Fruit fly (Drosophila melanogaster) whole organism, embryonic: ENCODE results near the gene CG43089.

Experiments used
- Awh ChIP-seq: fragments of 200-800 bp; sonication (Bioruptor generic); IDR thresholded peaks from 2 replicates; pipeline ENCODE4, ENCODE4 v1.3.6; 2022; ENCODE audit warnings: missing biosample characterization, missing genetic modification characterization
- Bdp1 ChIP-seq: fragments of 200-800 bp; sonication (Bioruptor generic); optimal IDR thresholded peaks from 3 replicates; lab custom pipeline; 2016; ENCODE audit warnings: missing biosample characterization, missing genetic modification characterization
- Blimp-1 ChIP-seq: fragments of 200-800 bp; sonication (Bioruptor generic); optimal IDR thresholded peaks from 3 replicates; lab custom pipeline; 2018; ENCODE audit warnings: missing biosample characterization, missing genetic modification characterization, mild to moderate bottlenecking, moderate library complexity, missing genetic modification reagents
- CG11093 ChIP-seq: fragments of 200-800 bp; sonication (Bioruptor generic); IDR thresholded peaks from 3 replicates; pipeline ENCODE4 v1.3.6; 2022; ENCODE audit warnings: missing biosample characterization, missing genetic modification characterization
- CG11504 ChIP-seq: fragments of 200-800 bp; sonication (Bioruptor generic); optimal IDR thresholded peaks from 3 replicates; lab custom pipeline; 2019; ENCODE audit warnings: missing biosample characterization, mild to moderate bottlenecking, missing genetic modification characterization, moderate library complexity
- CG14667 ChIP-seq: fragments of 200-800 bp; sonication (Bioruptor generic); IDR thresholded peaks from 2 replicates; pipeline ENCODE4 v1.3.6; 2022; ENCODE audit warnings: missing biosample characterization, missing genetic modification characterization
- CG15011 ChIP-seq: fragments of 200-800 bp; sonication (Bioruptor generic); optimal IDR thresholded peaks from 3 replicates; lab custom pipeline; 2018; ENCODE audit warnings: missing biosample characterization, mild to moderate bottlenecking, missing genetic modification characterization
- CG32767 ChIP-seq: fragments of 200-800 bp; sonication (Bioruptor generic); IDR thresholded peaks from 2 replicates; pipeline ENCODE4 v1.3.6; 2022; ENCODE audit warnings: missing biosample characterization, missing genetic modification characterization
- CG33557 ChIP-seq: fragments of 200-800 bp; sonication (Bioruptor generic); optimal IDR thresholded peaks from 2 replicates; lab custom pipeline; 2019; ENCODE audit warnings: missing biosample characterization, mild to moderate bottlenecking, missing genetic modification characterization, moderate library complexity
- CG4424 ChIP-seq: fragments of 200-800 bp; sonication (Bioruptor generic); optimal IDR thresholded peaks from 3 replicates; lab custom pipeline; 2016; ENCODE audit warnings: missing biosample characterization, missing genetic modification characterization
- CG6689 ChIP-seq: fragments of 200-800 bp; sonication (Bioruptor generic); IDR thresholded peaks from 2 replicates; pipeline ENCODE4 v1.3.6; 2022; ENCODE audit warnings: missing biosample characterization, missing genetic modification characterization
- CG8924 ChIP-seq: fragments of 200-800 bp; optimal IDR thresholded peaks from 3 replicates; lab custom pipeline; 2019; ENCODE audit warnings: missing biosample characterization, mild to moderate bottlenecking, missing genetic modification characterization, moderate library complexity
- CG9727 ChIP-seq: fragments of 200-800 bp; sonication (Bioruptor generic); optimal IDR thresholded peaks from 3 replicates; lab custom pipeline; 2017; ENCODE audit warnings: missing biosample characterization, mild to moderate bottlenecking, missing genetic modification characterization
- Drgx ChIP-seq: fragments of 200-800 bp; sonication (Bioruptor generic); IDR thresholded peaks from 2 replicates; pipeline ENCODE4 v1.3.6; 2022; ENCODE audit warnings: missing biosample characterization, missing genetic modification characterization
- H15 ChIP-seq: fragments of 200-800 bp; sonication (Bioruptor generic); IDR thresholded peaks from 3 replicates; pipeline ENCODE4 v1.3.6; 2022; ENCODE audit warnings: missing biosample characterization, missing genetic modification characterization
- Jarid2 ChIP-seq: fragments of 200-800 bp; sonication (Bioruptor generic); optimal IDR thresholded peaks from 3 replicates; lab custom pipeline; 2017; ENCODE audit warnings: mild to moderate bottlenecking, missing biosample characterization, missing genetic modification reagents, missing genetic modification characterization
- Nf-YC ChIP-seq: fragments of 200-800 bp; optimal IDR thresholded peaks from 3 replicates; lab custom pipeline; 2019; ENCODE audit warnings: missing biosample characterization, mild to moderate bottlenecking, missing genetic modification characterization, moderate library complexity
- Scr ChIP-seq: fragments of 200-800 bp; sonication (Bioruptor generic); IDR thresholded peaks from 2 replicates; pipeline ENCODE4 v1.3.6; 2022; ENCODE audit warnings: missing biosample characterization, missing genetic modification characterization; ENCODE audit not compliant: partially characterized antibody
- Vsx1 ChIP-seq: fragments of 200-800 bp; sonication (Bioruptor generic); optimal IDR thresholded peaks from 2 replicates; lab custom pipeline; 2017; ENCODE audit warnings: missing biosample characterization, mild to moderate bottlenecking, missing genetic modification characterization, missing genetic modification reagents
- Xrp1 ChIP-seq: fragments of 200-800 bp; sonication (Bioruptor generic); IDR thresholded peaks from 2 replicates; pipeline ENCODE4 v1.3.6; 2022; ENCODE audit warnings: missing biosample characterization, missing genetic modification characterization
- abd-A ChIP-seq: fragments of 200-800 bp; sonication (Bioruptor generic); optimal IDR thresholded peaks from 3 replicates; lab custom pipeline; 2019; ENCODE audit warnings: missing biosample characterization, mild to moderate bottlenecking, missing genetic modification characterization, moderate library complexity
- ara ChIP-seq: fragments of 200-800 bp; sonication (Bioruptor generic); IDR thresholded peaks from 2 replicates; pipeline ENCODE4 v1.3.6; 2022; ENCODE audit warnings: missing biosample characterization, missing genetic modification characterization
- az2 ChIP-seq: fragments of 200-800 bp; sonication (Bioruptor generic); optimal IDR thresholded peaks from 3 replicates; lab custom pipeline; 2016; ENCODE audit warnings: missing biosample characterization, missing genetic modification characterization
- chinmo ChIP-seq: fragments of 200-800 bp; sonication (Bioruptor generic); IDR thresholded peaks from 4 replicates; pipeline ENCODE4 v1.3.6; 2022; ENCODE audit warnings: missing biosample characterization, missing genetic modification characterization; ENCODE audit not compliant: partially characterized antibody
- da ChIP-seq: fragments of 200-800 bp; sonication (Bioruptor generic); optimal IDR thresholded peaks from 2 replicates; lab custom pipeline; 2016; ENCODE audit warnings: missing biosample characterization, missing genetic modification characterization
- eve ChIP-seq, 2 experiments: fragments of >200 bp; optimal IDR thresholded peaks; 2 replicates each; lab custom pipeline; 2017; ENCODE audit warnings: missing biosample characterization in 2 of 2, missing genetic modification characterization in 2 of 2
- fd3F ChIP-seq: fragments of 200-800 bp; sonication (Bioruptor generic); optimal IDR thresholded peaks from 2 replicates; lab custom pipeline; 2018; ENCODE audit warnings: missing biosample characterization, mild to moderate bottlenecking, missing genetic modification characterization, moderate library complexity
- gem ChIP-seq: fragments of 200-800 bp; sonication (Bioruptor generic); optimal IDR thresholded peaks from 2 replicates; lab custom pipeline; 2019; ENCODE audit warnings: missing biosample characterization, mild to moderate bottlenecking, missing genetic modification characterization, moderate library complexity
- grn ChIP-seq: fragments of 200-800 bp; sonication (Bioruptor generic); optimal IDR thresholded peaks from 3 replicates; lab custom pipeline; 2017; ENCODE audit warnings: missing biosample characterization, missing genetic modification characterization
- gsb-n ChIP-seq: fragments of 200-800 bp; sonication (Bioruptor generic); optimal IDR thresholded peaks from 3 replicates; lab custom pipeline; 2018; ENCODE audit warnings: missing biosample characterization, mild to moderate bottlenecking, missing genetic modification characterization
- knrl ChIP-seq: fragments of 200-800 bp; sonication (Bioruptor generic); IDR thresholded peaks from 3 replicates; pipeline ENCODE4 v1.3.6; 2022; ENCODE audit warnings: missing biosample characterization, missing genetic modification characterization; ENCODE audit not compliant: partially characterized antibody
- oc ChIP-seq: fragments of 200-800 bp; sonication (Bioruptor generic); optimal IDR thresholded peaks from 2 replicates; lab custom pipeline; 2018; ENCODE audit warnings: missing biosample characterization, mild to moderate bottlenecking, missing genetic modification characterization, moderate library complexity
- prd ChIP-seq, 3 experiments: fragments of >200 bp in 2 of 3; fragments of 200-800 bp in 1 of 3; sonication (Bioruptor generic) in 1 of 3; optimal IDR thresholded peaks in 2 of 3; IDR thresholded peaks in 1 of 3; 2 replicates in 2 of 3; 3 replicates in 1 of 3; pipeline versions ENCODE4 v1.3.6 to Lab custom; 2017 to 2022; ENCODE audit warnings: missing biosample characterization in 1 of 3, missing genetic modification characterization in 1 of 3
- pros ChIP-seq: fragments of 200-800 bp; sonication (Bioruptor generic); optimal IDR thresholded peaks from 3 replicates; lab custom pipeline; 2019; ENCODE audit warnings: missing biosample characterization, mild to moderate bottlenecking, missing genetic modification characterization, moderate library complexity
- run ChIP-seq: fragments of 200-800 bp; sonication (Bioruptor generic); optimal IDR thresholded peaks from 3 replicates; lab custom pipeline; 2018; ENCODE audit warnings: missing biosample characterization, mild to moderate bottlenecking, missing genetic modification characterization
- sd ChIP-seq: fragments of 200-800 bp; sonication (Bioruptor generic); optimal IDR thresholded peaks from 3 replicates; lab custom pipeline; 2018; ENCODE audit warnings: missing biosample characterization, mild to moderate bottlenecking, missing genetic modification characterization, moderate library complexity
- sens ChIP-seq: fragments of 200-800 bp; sonication (Bioruptor generic); peaks from one replicate; lab custom pipeline; 2016; ENCODE audit warnings: missing biosample characterization, missing genetic modification characterization
- sob ChIP-seq: fragments of 200-800 bp; sonication (Bioruptor generic); IDR thresholded peaks from 2 replicates; pipeline ENCODE4 v1.3.6; 2022; ENCODE audit warnings: missing biosample characterization, missing genetic modification characterization
- sqz ChIP-seq: fragments of 200-800 bp; sonication (Bioruptor generic); optimal IDR thresholded peaks from 3 replicates; lab custom pipeline; 2018; ENCODE audit warnings: missing biosample characterization, mild to moderate bottlenecking, missing genetic modification characterization
- tap ChIP-seq: fragments of 200-800 bp; optimal IDR thresholded peaks from 3 replicates; lab custom pipeline; 2019; ENCODE audit warnings: missing biosample characterization, mild to moderate bottlenecking, missing genetic modification characterization, moderate library complexity
- vvl ChIP-seq: fragments of 200-800 bp; sonication (Bioruptor generic); IDR thresholded peaks from 2 replicates; pipeline ENCODE4 v1.3.6; 2022; ENCODE audit warnings: missing biosample characterization, missing genetic modification characterization

CG43089 gene

dm6 chr3L:3706782-3707181, 7.0 kb upstream of the CG43089 start:
- TF ChIP-seq Scr (GFP tag; lab: Robert Waterston, UW) (no peak), CG14667 (no peak), sqz (peak; percentile 45), vvl (GFP tag; lab: Robert Waterston, UW) (peak; percentile 62), Nf-YC (no peak), sd (tag; lab: Kevin White, UChicago) (peak; percentile 54), abd-A (tag; lab: Kevin White, UChicago) (peak; percentile 94), fd3F (GFP tag; lab: Kevin White, UChicago) (no peak), pros (peak; percentile 30), grn (GFP tag; lab: Kevin White, UChicago) (peak; percentile 27), CG9727 (GFP tag; lab: Kevin White, UChicago) (no peak), oc (peak; percentile 32), Bdp1 (GFP tag; lab: Kevin White, UChicago) (no peak), tap (tag; lab: Kevin White, UChicago) (no peak), chinmo (0 out of 4 replicates have a peak, but pooled peaks have one; percentile 20), knrl (GFP tag; lab: Robert Waterston, UW) (no peak), CG11093 (GFP tag; lab: Robert Waterston, UW) (no peak), CG8924 (tag; lab: Kevin White, UChicago) (no peak)

DNA sequence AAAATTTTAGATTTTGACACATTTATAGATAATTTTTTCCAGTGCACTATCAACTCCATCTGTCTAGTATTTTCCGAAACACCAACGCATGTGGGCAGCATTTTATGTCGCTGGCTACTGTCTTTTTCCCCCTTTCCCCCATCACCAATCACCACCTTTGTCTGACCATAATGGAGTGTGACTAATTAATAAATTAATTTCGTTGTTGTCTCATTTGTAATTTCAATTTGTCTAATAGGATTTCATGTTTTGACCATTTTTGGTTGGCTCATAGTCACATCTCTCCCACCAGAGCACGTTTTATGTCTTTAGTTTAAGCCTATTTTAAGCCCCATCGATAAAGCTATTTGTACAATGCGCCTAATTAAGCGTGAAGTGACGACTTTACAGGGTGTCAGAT, 5.9 kb upstream of the CG43089 start:
- peak; percentile 24 for TF ChIP-seq Vsx1 (GFP tag; lab: Kevin White, UChicago)
- TF ChIP-seq gsb-n (tag; lab: Kevin White, UChicago), result peak; percentile 69
- TF ChIP-seq CG32767 (GFP tag; lab: Robert Waterston, UW), result no peak
- peak; percentile 9 for TF ChIP-seq run
- TF ChIP-seq az2 (GFP tag; lab: Kevin White, UChicago), result no peak
- peak; percentile 84 for TF ChIP-seq Awh (GFP tag; lab: Robert Waterston, UW)
- peak; percentile 87 for TF ChIP-seq oc
- TF ChIP-seq abd-A (tag; lab: Kevin White, UChicago), result peak; percentile 74
- peak in 1 of 2 experiments; percentile 6 for TF ChIP-seq eve (GFP tag; optimal IDR thresholded peaks at IDR 0.05; lab: Kevin White, UChicago)

DNA sequence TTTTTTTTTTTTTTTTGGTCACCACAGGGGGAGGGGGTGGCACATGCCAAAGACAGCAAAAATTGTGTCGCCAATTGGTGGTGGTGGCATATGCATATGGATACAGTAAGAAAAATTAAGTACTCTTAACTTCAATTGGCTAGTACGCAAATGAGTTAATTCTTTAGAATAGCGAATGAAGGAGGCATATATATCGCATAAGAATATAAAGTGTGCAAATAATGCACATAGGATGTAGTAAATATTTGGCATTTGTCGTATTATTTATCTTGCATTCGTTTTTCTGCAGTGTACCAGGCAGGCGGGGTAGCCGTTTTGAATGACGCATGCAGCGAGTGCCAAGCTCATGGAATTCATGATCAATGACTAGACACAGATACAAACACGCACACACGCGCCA, 4.5 kb upstream of the CG43089 start:
- TF ChIP-seq H15, result no peak
- no peak for TF ChIP-seq prd (optimal IDR thresholded peaks at IDR 0.05; lab: Kevin White, UChicago)
- peak; percentile 32; the same call in 1 of the 3 replicates for TF ChIP-seq prd (GFP tag; IDR thresholded peaks at IDR 0.05; lab: Robert Waterston, UW)
- TF ChIP-seq sens (GFP tag; lab: Kevin White, UChicago), result peak; percentile 79
- peak; percentile 43; the same call in 1 of the 2 replicates for TF ChIP-seq Xrp1
- TF ChIP-seq da (GFP tag; lab: Kevin White, UChicago), result no peak
- peak; percentile 62 for TF ChIP-seq Drgx (GFP tag; lab: Robert Waterston, UW)
- peak; percentile 3 for TF ChIP-seq Blimp-1 (GFP tag; lab: Kevin White, UChicago)
- no peak for TF ChIP-seq CG15011 (GFP tag; lab: Kevin White, UChicago)
- peak; percentile 8 for TF ChIP-seq gem (tag; lab: Kevin White, UChicago)
- no peak for TF ChIP-seq Jarid2 (GFP tag; lab: Kevin White, UChicago)
- peak; percentile 45; the same call in 1 of the 2 replicates for TF ChIP-seq ara (GFP tag; lab: Robert Waterston, UW)
- TF ChIP-seq CG33557, result no peak
- peak; percentile 9 for TF ChIP-seq CG4424 (GFP tag; lab: Kevin White, UChicago)
- TF ChIP-seq CG11504 (tag; lab: Kevin White, UChicago), result peak; percentile 9
- peak; percentile 11; the same call in 1 of the 2 replicates for TF ChIP-seq CG6689
- TF ChIP-seq sob (GFP tag; lab: Robert Waterston, UW), result 0 out of 2 replicates have a peak, but pooled peaks have one; percentile 15
